Worm (Caenorhabditis elegans) whole organism, young adult: Measurements from ENCODE around the gene toca-1.

Experiments used
- T26A5.8 ChIP-seq: sonication (generic microtip); optimal IDR thresholded peaks from 2 replicates; lab custom pipeline; 2016; ENCODE audit warnings: missing genetic modification characterization, missing compliant biosample characterization
- Y53G8AR.9 ChIP-seq: fragments of 200-800 bp; sonication (Bioruptor generic); conservative IDR thresholded peaks from 2 replicates; pipeline ENCODE4 v1.3.6; 2022; ENCODE audit warnings: missing genetic modification reagents, missing genetic modification characterization, missing compliant biosample characterization
- akir-1 ChIP-seq: fragments of 200-800 bp; sonication (Bioruptor generic); optimal IDR thresholded peaks from 2 replicates; lab custom pipeline; 2018; ENCODE audit warnings: mild to moderate bottlenecking, missing genetic modification characterization, moderate library complexity, missing compliant biosample characterization
- attf-6 ChIP-seq: fragments of 200-800 bp; sonication (Bioruptor generic); IDR thresholded peaks from 2 replicates; pipeline ENCODE4 v1.3.6; 2022; ENCODE audit warnings: missing genetic modification reagents, missing genetic modification characterization, missing compliant biosample characterization
- ceh-91 ChIP-seq: fragments of 200-800 bp; sonication (Bioruptor generic); IDR thresholded peaks from 2 replicates; pipeline ENCODE4 v1.3.6; 2022; ENCODE audit warnings: missing genetic modification reagents, missing genetic modification characterization, missing compliant biosample characterization
- lin-35 ChIP-seq, 3 experiments: fragments of 150-350 bp in 2 of 3; sonication (generic microtip) in 1 of 3; optimal IDR thresholded peaks; 2 replicates each; lab custom pipeline; 2014 to 2018; ENCODE audit warnings: missing biosample characterization in 3 of 3, missing genetic modification characterization in 3 of 3, missing genetic modification reagents in 3 of 3
- nfyb-1 ChIP-seq: fragments of 200-800 bp; sonication (Bioruptor generic); IDR thresholded peaks from 2 replicates; pipeline ENCODE4 v1.3.6; 2022; ENCODE audit warnings: missing genetic modification reagents, missing genetic modification characterization, missing compliant biosample characterization
- nhr-179 ChIP-seq: sonication (generic microtip); optimal IDR thresholded peaks from 2 replicates; lab custom pipeline; 2016; ENCODE audit warnings: mild to moderate bottlenecking, missing genetic modification characterization, missing compliant biosample characterization
- unc-62 ChIP-seq: fragments of 150-350 bp; optimal IDR thresholded peaks from 2 replicates; lab custom pipeline; 2014; ENCODE audit warnings: missing biosample characterization, missing genetic modification reagents, missing genetic modification characterization

DNA sequence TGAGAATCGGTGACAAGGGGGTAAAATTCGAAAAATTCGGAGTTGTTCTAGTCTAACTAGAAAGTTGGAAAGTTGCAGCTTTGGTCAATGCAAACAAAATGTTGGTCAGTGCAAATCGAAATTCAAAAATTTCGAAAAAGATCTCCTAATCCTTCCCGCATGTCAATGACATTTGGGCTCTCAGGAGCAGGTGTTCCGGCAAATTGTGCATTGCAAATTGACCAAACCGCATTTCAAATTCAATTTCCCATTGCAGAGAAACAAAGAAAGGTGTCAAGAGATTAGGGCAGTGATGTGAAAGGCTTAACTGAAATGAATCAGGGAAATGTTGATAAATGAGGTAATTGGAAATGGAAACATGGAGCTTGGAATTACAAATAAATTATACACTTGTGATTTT is 2.0 kb upstream of the toca-1 start:
- no peak for TF ChIP-seq nhr-179 (tag; lab: Kevin White, UChicago)
- TF ChIP-seq ceh-91 (GFP tag; lab: Robert Waterston, UW), result no peak
- no peak for TF ChIP-seq lin-35 (GFP tag; optimal IDR thresholded peaks at IDR 0.05; lab: Kevin White, UChicago)
- no peak for TF ChIP-seq nfyb-1 (GFP tag; lab: Robert Waterston, UW)
- TF ChIP-seq akir-1 (GFP tag; lab: Kevin White, UChicago), result no peak
- no peak for TF ChIP-seq unc-62 (GFP tag; lab: Kevin White, UChicago)
- TF ChIP-seq T26A5.8 (tag; lab: Kevin White, UChicago), result no peak
- TF ChIP-seq attf-6 (GFP tag; lab: Robert Waterston, UW), result no peak
- no peak for TF ChIP-seq Y53G8AR.9 (GFP tag; lab: Robert Waterston, UW)
